Worm (Caenorhabditis elegans): Measurements from ENCODE around the gene unc-1.

Gene unc-1

ce11 chrX:1010627-1011452, 51.4 kb downstream of the unc-1 start (continued):
- no peak for TF ChIP-seq sptf-2 (GFP tag; optimal IDR thresholded peaks at IDR 0.05)
- TF ChIP-seq dox-1 (GFP tag; IDR thresholded peaks at IDR 0.05), result peak; percentile 13
- TF ChIP-seq akir-1 (GFP tag; optimal IDR thresholded peaks at IDR 0.05), result no peak
- TF ChIP-seq F39B2.1 (GFP tag; IDR thresholded peaks at IDR 0.05), result no peak
- no peak for TF ChIP-seq ZK185.1 (tag; optimal IDR thresholded peaks at IDR 0.05; ENCODE audit: poor library complexity, severe bottlenecking)
- no peak for TF ChIP-seq xnd-1 (tag; optimal IDR thresholded peaks at IDR 0.05)
- no peak for TF ChIP-seq dpff-1 (tag; optimal IDR thresholded peaks at IDR 0.05)
- TF ChIP-seq F22D6.2 (tag; optimal IDR thresholded peaks at IDR 0.05), result peak; percentile 1
- no peak for TF ChIP-seq dpl-1 (GFP tag; optimal IDR thresholded peaks at IDR 0.05)
- TF ChIP-seq sea-2 (GFP tag; IDR thresholded peaks at IDR 0.05), result no peak
- no peak for TF ChIP-seq unc-62 (GFP tag; optimal IDR thresholded peaks at IDR 0.05)
- peak; percentile 63 for TF ChIP-seq B0336.3 (GFP tag; IDR thresholded peaks at IDR 0.05)
- TF ChIP-seq nhr-27 (tag; optimal IDR thresholded peaks at IDR 0.05), result peak; percentile 50
- peak; percentile 87 for TF ChIP-seq nhr-80 (tag; optimal IDR thresholded peaks at IDR 0.05)
- no peak for TF ChIP-seq madf-6 (GFP tag; IDR thresholded peaks at IDR 0.05)
- TF ChIP-seq ets-4 (GFP tag; optimal IDR thresholded peaks at IDR 0.05), result no peak
- TF ChIP-seq die-1 (tag; optimal IDR thresholded peaks at IDR 0.05), result no peak
- TF ChIP-seq ztf-26 (tag; optimal IDR thresholded peaks at IDR 0.05), result peak; percentile 64
- TF ChIP-seq ztf-6 (GFP tag; IDR thresholded peaks at IDR 0.05), result no peak
- peak; percentile 77 for TF ChIP-seq egl-44 (GFP tag; IDR thresholded peaks at IDR 0.05)
- TF ChIP-seq bed-2 (GFP tag; IDR thresholded peaks at IDR 0.05), result no peak
- TF ChIP-seq ztf-22 (GFP tag; optimal IDR thresholded peaks at IDR 0.05), result peak; percentile 67
- TF ChIP-seq attf-6 (GFP tag; IDR thresholded peaks at IDR 0.05), result no peak
- peak; percentile 19 for TF ChIP-seq chd-7 (tag; optimal IDR thresholded peaks at IDR 0.05)
- no peak for TF ChIP-seq F23B12.7 (tag; optimal IDR thresholded peaks at IDR 0.05; ENCODE audit: insufficient read depth)
- peak; percentile 28; the same call in 1 of the 2 replicates for TF ChIP-seq lir-1 (GFP tag; conservative IDR thresholded peaks at IDR 0.05)
- TF ChIP-seq Y95B8A.8 (GFP tag; IDR thresholded peaks at IDR 0.05), result 0 out of 2 replicates have a peak, but pooled peaks have one; percentile 44
- no peak for TF ChIP-seq Y79H2A.3 (GFP tag; conservative IDR thresholded peaks at IDR 0.05)
- no peak for TF ChIP-seq C06A6.2 (GFP tag; conservative IDR thresholded peaks at IDR 0.05)
- TF ChIP-seq ceh-40 (GFP tag; IDR thresholded peaks at IDR 0.05), result no peak
- 0 out of 2 replicates have a peak, but pooled peaks have one; percentile 34 for TF ChIP-seq F37B4.10 (GFP tag; IDR thresholded peaks at IDR 0.05)
- TF ChIP-seq B0261.1 (tag; optimal IDR thresholded peaks at IDR 0.05), result peak; percentile 23
- TF ChIP-seq ceh-100 (GFP tag; IDR thresholded peaks at IDR 0.05), result no peak
- TF ChIP-seq hsf-1 (GFP tag; IDR thresholded peaks at IDR 0.05), result no peak
- peak; percentile 24; the same call in 1 of the 2 replicates for TF ChIP-seq pbrm-1 (GFP tag; IDR thresholded peaks at IDR 0.05)
- TF ChIP-seq lin-54 (GFP tag; optimal IDR thresholded peaks at IDR 0.05), result no peak
- TF ChIP-seq mcd-1 (GFP tag; IDR thresholded peaks at IDR 0.05), result peak; percentile 52; the same call in 1 of the 2 replicates
- TF ChIP-seq Y53F4B.3 (GFP tag; IDR thresholded peaks at IDR 0.05), result no peak
- no peak for TF ChIP-seq nfya-1 (tag; optimal IDR thresholded peaks at IDR 0.05; ENCODE audit: borderline replicate concordance, insufficient read depth)
- TF ChIP-seq egl-18 (GFP tag; IDR thresholded peaks at IDR 0.05), result no peak
- no peak for TF ChIP-seq F33H1.4 (GFP tag; IDR thresholded peaks at IDR 0.05)
- no peak for TF ChIP-seq madf-8 (GFP tag; conservative IDR thresholded peaks at IDR 0.05)
- no peak for TF ChIP-seq nhr-179 (tag; optimal IDR thresholded peaks at IDR 0.05)
- TF ChIP-seq hmg-20 (GFP tag; IDR thresholded peaks at IDR 0.05), result peak; percentile 44; the same call in 1 of the 2 replicates
- no peak for TF ChIP-seq attf-3 (GFP tag; conservative IDR thresholded peaks at IDR 0.05)
- no peak for TF ChIP-seq unc-130 (GFP tag; optimal IDR thresholded peaks at IDR 0.05)
- TF ChIP-seq sdz-38 (tag; optimal IDR thresholded peaks at IDR 0.05), result no peak

Measured in whole organism, young adult.